Fruit fly (Drosophila melanogaster): ENCODE measurements around the gene Mhcl.

dm6 chr3R:16113124-16113523 is 14.6 kb upstream of the Mhcl start:
- no peak for TF ChIP-seq Hey (tag; optimal IDR thresholded peaks at IDR 0.05)
- TF ChIP-seq CG16779 (GFP tag; IDR thresholded peaks at IDR 0.05) = no peak
- no peak for TF ChIP-seq kay (GFP tag; optimal IDR thresholded peaks at IDR 0.05)
- no peak for TF ChIP-seq Blimp-1 (GFP tag; optimal IDR thresholded peaks at IDR 0.05)
- TF ChIP-seq CG17359 (tag; optimal IDR thresholded peaks at IDR 0.05) = no peak
- no peak for TF ChIP-seq CG2202 (tag; optimal IDR thresholded peaks at IDR 0.05)
- no peak for TF ChIP-seq CG9437 (GFP tag; optimal IDR thresholded peaks at IDR 0.05)
- TF ChIP-seq gce (GFP tag; IDR thresholded peaks at IDR 0.05) = no peak
- no peak for TF ChIP-seq CG6791 (GFP tag; IDR thresholded peaks at IDR 0.05; ENCODE audit: partially characterized antibody)
- no peak for TF ChIP-seq CG6175 (GFP tag; IDR thresholded peaks at IDR 0.05)
- no peak for TF ChIP-seq CG4404 (GFP tag; IDR thresholded peaks at IDR 0.05)
- TF ChIP-seq CG8944 (GFP tag; optimal IDR thresholded peaks at IDR 0.05) = no peak
- no peak for TF ChIP-seq CG8765 (GFP tag; IDR thresholded peaks at IDR 0.05)
